Worm (Caenorhabditis elegans): ENCODE data around the gene F53A2.3.

DNA sequence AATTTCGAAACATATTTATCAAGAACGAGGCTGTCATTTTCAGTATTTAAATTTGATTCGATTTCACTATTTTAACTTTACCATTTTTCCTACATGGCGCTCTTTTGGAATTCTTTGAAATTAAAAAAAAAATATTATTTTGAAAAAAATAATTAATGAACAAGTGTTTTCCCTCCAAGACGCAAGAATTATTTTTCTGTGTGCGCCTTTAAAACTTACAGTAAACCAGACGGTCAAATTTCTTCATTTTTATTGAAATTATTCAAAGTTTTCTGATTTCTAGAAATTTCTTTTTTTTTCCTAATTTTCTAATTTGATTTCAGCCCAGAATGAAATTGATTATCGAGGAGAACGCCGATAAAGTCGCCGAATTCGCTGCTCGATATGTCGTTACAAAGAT is 49.5 kb upstream of the F53A2.3 start, which contains the start of gene T03F6.3:
- TF ChIP-seq lsy-27 (tag; optimal IDR thresholded peaks at IDR 0.05; ENCODE audit: borderline replicate concordance, insufficient read depth) (no peak), nhr-179 (tag; optimal IDR thresholded peaks at IDR 0.05) (no peak), tbp1 (GFP tag; optimal IDR thresholded peaks at IDR 0.05) (no peak), ets-4 (GFP tag; optimal IDR thresholded peaks at IDR 0.05) (no peak), ceh-40 (GFP tag; IDR thresholded peaks at IDR 0.05) (no peak), unc-62 (GFP tag; optimal IDR thresholded peaks at IDR 0.05) (no peak), Y95B8A.8 (GFP tag; IDR thresholded peaks at IDR 0.05) (no peak), him-1 (tag; optimal IDR thresholded peaks at IDR 0.05) (no peak), B0035.1 (tag; optimal IDR thresholded peaks at IDR 0.05) (no peak), hlh-26 (GFP tag; conservative IDR thresholded peaks at IDR 0.05) (no peak)

All from whole organism, young adult.